Worm (Caenorhabditis elegans): ENCODE data around the gene nep-8.

ce11 chrII:3403535-3403934 lies at the start of gene nep-8:
- TF ChIP-seq T22C8.4 (GFP tag; IDR thresholded peaks at IDR 0.05) (no peak), cog-1 (tag; optimal IDR thresholded peaks at IDR 0.05) (no peak), flt-1 (GFP tag; IDR thresholded peaks at IDR 0.05) (no peak), ztf-29 (GFP tag; IDR thresholded peaks at IDR 0.05) (no peak)

Data from whole organism, midembryonic.